Fruit fly (Drosophila melanogaster): ENCODE results near the gene GCS2alpha.
"Not testable (repeated sequence)": the region's sequence is repeated elsewhere in the genome, so short reads cannot be mapped to it uniquely, and the experiment has no call there.

The GCS2alpha gene

DNA sequence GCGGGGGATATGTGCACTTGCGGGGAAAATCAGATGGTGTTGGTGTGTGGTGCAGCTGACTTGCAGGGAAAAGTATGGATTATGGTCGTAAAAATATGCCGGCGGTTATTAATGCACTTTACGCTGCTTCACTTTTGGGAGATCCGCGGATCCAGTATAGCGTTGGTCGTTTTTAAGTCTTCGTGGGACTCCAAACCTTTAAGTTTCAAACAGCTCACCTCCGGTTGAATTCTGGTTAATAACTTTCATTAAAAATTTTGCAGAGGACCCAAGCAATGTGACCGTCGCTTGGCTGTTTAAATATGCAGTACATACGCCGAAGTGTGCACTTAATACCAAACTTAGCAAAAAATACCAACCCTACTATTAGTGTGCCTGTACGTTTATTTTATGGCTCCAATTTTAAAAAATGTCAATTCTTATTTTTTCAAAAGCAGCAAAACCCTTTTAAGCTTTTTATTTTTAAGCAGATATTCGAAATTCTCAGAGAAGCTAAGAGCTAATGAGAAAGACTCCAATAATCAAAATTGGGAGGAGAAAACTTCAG, at the start of gene GCS2alpha:
TSS of gene GCS2alpha (minus strand) at position 309 of the 547 bp plus-strand sequence.
- no peak for TF ChIP-seq insv (optimal IDR thresholded peaks at IDR 0.05)
- TF ChIP-seq h (optimal IDR thresholded peaks at IDR 0.05), result no peak
- TF ChIP-seq ttk (optimal IDR thresholded peaks at IDR 0.05), result no peak
- TF ChIP-seq Sin3A (optimal IDR thresholded peaks at IDR 0.05), result no peak
- TF ChIP-seq psq (optimal IDR thresholded peaks at IDR 0.05), result no peak
- no peak for TF ChIP-seq Myc (optimal IDR thresholded peaks at IDR 0.05)

DNA sequence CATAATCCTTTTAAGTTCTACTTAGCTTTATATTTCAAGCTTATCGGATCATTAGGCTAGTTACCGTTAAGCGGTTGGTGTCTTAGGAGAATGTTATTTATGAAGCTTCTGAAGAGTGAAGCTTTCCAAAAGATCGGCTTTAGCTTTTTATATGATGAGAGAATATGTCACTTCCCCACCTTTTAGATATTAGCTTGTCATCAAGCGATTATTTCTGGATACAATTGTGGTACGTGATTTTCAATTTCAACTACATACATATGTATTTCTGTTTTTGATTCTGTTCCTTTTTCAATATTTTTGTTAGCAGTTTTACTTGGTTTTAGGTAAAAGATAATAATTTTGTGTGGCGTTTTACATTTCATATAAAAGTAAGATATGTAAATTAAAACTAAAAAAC, 27.8 kb upstream of the GCS2alpha start:
- TF ChIP-seq psq (optimal IDR thresholded peaks at IDR 0.05), result no peak
- no peak for TF ChIP-seq insv (optimal IDR thresholded peaks at IDR 0.05)
- TF ChIP-seq Sin3A (optimal IDR thresholded peaks at IDR 0.05), result no peak
- no peak for TF ChIP-seq h (optimal IDR thresholded peaks at IDR 0.05)
- no peak for TF ChIP-seq Myc (optimal IDR thresholded peaks at IDR 0.05)
- no peak for TF ChIP-seq ttk (optimal IDR thresholded peaks at IDR 0.05)

DNA sequence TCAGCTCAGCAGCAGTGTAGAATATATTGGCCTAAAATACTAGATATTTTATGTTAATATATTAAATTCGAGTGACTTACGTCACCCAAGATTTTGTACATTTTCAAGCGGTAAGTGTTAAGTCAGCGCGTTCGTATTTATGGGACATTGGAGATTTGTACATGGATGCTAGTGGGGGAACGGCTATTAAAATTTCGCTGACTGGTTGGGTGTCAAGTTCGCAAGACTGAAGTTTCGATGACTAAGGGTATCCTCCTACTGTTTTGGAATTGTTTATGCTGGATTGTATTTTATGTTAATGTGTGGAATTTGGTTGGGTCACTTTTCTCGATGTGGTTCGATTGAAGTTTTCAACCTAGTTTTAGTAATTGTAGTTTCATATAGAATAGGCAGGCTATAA, 27.1 kb upstream of the GCS2alpha start:
- TF ChIP-seq insv (optimal IDR thresholded peaks at IDR 0.05) (no peak), psq (optimal IDR thresholded peaks at IDR 0.05) (no peak), h (optimal IDR thresholded peaks at IDR 0.05) (no peak), Myc (optimal IDR thresholded peaks at IDR 0.05) (no peak), Sin3A (optimal IDR thresholded peaks at IDR 0.05) (no peak), ttk (optimal IDR thresholded peaks at IDR 0.05) (no peak)

DNA sequence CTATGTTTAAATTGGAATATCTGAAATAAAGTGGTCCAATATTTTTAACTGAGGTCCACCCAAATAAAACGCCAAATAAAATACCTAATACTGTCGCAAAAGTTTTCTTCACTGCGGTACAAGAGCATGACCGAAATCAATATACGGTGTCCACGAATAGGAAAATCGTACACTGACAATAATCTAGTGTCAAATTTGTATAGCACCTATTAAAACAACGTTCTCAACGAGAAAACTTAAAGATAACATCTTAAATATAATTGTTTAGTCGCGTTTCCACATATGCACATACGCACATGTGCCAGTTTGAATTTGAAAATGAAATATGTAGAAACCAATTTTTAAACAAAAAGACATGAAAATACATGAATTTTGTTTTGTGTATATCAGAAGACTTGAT, 26.4 kb upstream of the GCS2alpha start:
- no peak for TF ChIP-seq insv (optimal IDR thresholded peaks at IDR 0.05)
- TF ChIP-seq h (optimal IDR thresholded peaks at IDR 0.05), result no peak

DNA sequence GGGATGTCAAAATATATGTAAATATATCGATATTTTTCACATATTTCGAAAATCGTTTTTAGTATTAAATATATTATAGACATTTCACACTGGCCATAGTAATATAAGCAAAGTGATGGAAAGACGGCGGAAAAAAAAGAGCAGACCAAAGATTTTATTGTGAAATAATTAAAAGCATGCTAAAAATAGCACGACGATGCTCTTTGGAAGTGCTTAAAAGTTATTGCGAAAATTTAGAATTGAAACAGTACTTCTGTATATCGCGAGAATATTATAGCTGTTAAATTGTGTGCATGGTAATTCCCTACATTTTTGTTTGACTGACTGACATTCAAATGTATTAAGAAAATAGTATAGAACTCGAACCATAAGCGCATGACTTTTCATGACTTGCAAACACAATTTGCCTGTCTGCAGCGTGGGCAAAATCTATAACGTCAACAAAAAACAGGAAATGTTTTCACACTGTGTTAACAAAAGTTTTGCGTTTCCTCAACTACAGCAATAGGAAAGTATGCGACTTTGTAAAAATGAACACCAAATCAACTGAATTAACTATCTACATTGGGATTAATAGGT, 25.2 kb upstream of the GCS2alpha start:
- TF ChIP-seq h (optimal IDR thresholded peaks at IDR 0.05), result no peak
- TF ChIP-seq insv (optimal IDR thresholded peaks at IDR 0.05), result no peak
- no peak for TF ChIP-seq Sin3A (optimal IDR thresholded peaks at IDR 0.05)
- no peak for TF ChIP-seq ttk (optimal IDR thresholded peaks at IDR 0.05)
- TF ChIP-seq Myc (optimal IDR thresholded peaks at IDR 0.05), result no peak
- no peak for TF ChIP-seq psq (optimal IDR thresholded peaks at IDR 0.05)

DNA sequence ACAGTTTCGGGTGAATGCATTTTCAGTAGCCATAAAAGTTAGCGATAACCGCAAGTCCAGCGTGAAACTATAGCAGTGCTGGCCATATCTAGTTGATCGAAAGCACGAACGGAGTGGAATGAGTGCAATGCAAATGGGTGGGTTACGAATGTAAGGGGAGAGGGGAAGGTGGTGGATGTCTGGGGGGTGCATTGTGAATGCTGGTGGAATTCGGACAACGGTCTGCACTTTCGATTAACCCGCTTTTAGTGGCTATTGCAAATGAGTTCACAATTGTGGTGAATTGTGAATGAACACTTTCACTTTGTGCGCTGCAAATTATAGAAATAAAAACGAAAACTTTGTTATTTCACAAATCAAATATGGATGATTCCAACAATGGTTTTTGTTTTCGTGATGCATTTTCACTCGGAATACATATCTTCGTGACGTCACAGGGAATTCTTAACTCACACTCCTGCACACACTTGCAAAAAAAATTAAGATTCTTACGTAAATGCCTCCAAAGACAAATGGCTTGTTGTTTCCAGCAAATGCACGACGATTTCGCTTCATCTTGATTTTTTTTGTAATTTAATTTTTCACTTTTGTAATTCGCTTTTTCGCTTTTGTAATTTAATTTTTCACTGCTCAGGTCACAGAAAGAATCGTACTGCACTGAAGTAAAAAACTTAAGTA, 24.6 kb upstream of the GCS2alpha start, which contains the start of gene DIP1:
TSS of gene DIP1 (minus strand) at position 667 of the 678 bp plus-strand sequence.
- TF ChIP-seq Sin3A (optimal IDR thresholded peaks at IDR 0.05), result no peak
- TF ChIP-seq Myc (optimal IDR thresholded peaks at IDR 0.05), result no peak
- TF ChIP-seq insv (optimal IDR thresholded peaks at IDR 0.05), result no peak
- no peak for TF ChIP-seq h (optimal IDR thresholded peaks at IDR 0.05)
- TF ChIP-seq ttk (optimal IDR thresholded peaks at IDR 0.05), result no peak
- no peak for TF ChIP-seq psq (optimal IDR thresholded peaks at IDR 0.05)

DNA sequence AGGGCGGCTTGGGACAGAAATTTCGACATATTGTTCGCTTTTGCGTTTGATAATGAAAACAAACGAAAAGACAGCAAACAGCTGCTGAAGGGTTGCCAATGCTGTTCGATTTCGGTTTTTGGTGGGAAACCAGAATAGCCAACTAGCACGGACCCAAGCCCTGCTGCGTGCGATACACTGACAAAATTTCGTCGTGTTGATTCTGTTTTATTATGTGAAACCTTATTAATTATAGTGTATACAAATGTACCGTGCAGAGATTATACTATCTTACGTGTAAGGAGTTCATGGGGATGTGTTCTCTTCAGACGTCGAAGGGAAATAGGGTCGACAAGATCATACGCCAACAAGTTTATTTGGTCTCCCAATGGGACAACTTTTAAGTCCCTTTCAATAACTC, 18.6 kb upstream of the GCS2alpha start, which contains the start of gene CG32500:
TSS of gene CG32500 (minus strand) at position 110 of the 400 bp plus-strand sequence.
- not testable (repeated sequence) for TF ChIP-seq Sin3A, ttk, psq (optimal IDR thresholded peaks at IDR 0.05)

DNA sequence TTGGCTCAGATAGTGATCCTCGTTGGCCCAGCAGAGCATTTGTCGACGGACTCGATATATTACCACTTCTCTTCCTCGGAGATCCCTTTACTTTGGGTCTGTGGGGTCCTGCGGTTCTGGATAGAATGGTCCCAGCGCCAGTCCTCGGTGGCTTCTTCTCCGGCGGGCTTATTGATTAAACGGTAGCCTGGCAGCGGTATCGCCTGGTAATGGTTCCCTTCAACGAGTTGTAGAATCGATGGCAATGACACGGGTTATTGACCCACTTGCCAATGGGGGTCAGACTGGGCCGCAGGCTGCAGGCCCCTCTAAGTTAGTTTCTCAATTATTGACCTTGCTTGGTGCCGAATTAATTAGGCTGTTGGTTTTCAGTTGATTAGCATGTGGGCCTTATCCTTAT, 15.9 kb upstream of the GCS2alpha start, which contains the start of gene CG32819:
TSS of gene CG32819 (minus strand) at position 101 of the 400 bp plus-strand sequence.
- not testable (repeated sequence) for TF ChIP-seq Sin3A, insv, ttk (optimal IDR thresholded peaks at IDR 0.05)

DNA sequence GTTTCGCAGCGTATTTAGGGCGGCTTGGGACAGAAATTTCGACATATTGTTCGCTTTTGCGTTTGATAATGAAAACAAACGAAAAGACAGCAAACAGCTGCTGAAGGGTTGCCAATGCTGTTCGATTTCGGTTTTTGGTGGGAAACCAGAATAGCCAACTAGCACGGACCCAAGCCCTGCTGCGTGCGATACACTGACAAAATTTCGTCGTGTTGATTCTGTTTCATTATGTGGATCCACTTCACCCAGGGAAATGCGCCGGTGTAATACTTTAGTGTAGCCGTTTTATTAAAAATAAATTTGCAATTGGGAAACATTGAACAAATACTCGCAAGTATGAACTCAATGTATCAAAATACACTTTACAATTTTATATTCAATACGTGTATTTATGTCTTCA, 12.5 kb upstream of the GCS2alpha start, which contains the start of gene CG32857:
TSS of gene CG32857 (minus strand) at position 101 of the 400 bp plus-strand sequence.
- TF ChIP-seq insv, psq, Myc (optimal IDR thresholded peaks at IDR 0.05): not testable (repeated sequence)

DNA sequence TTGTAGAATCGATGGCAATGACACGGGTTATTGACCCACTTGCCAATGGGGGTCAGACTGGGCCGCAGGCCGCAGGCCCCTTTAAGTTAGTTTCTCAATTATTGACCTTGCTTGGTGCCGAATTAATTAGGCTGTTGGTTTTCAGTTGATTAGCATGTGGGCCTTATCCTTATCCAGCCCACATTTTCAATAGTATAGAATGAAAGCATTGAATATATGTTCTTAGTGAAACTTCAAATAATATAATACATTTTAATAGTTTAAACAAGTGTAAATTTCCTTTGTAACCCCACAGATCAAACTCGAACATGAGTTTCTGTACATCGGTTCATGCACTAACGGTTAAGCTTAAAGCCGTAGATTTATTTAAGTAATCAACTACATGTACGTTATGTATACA, 10.1 kb upstream of the GCS2alpha start, which contains the start of gene CG32820:
TSS of gene CG32820 (minus strand) at position 101 of the 400 bp plus-strand sequence.
- TF ChIP-seq Myc, h, Sin3A (optimal IDR thresholded peaks at IDR 0.05): not testable (repeated sequence)

DNA sequence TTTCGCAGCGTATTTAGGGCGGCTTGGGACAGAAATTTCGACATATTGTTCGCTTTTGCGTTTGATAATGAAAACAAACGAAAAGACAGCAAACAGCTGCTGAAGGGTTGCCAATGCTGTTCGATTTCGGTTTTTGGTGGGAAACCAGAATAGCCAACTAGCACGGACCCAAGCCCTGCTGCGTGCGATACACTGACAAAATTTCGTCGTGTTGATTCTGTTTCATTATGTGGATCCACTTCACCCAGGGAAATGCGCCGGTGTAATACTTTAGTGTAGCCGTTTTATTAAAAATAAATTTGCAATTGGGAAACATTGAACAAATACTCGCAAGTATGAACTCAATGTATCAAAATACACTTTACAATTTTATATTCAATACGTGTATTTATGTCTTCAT, 6.4 kb upstream of the GCS2alpha start, which contains the start of gene CG33502:
TSS of gene CG33502 (minus strand) at position 101 of the 400 bp plus-strand sequence.
- TF ChIP-seq h, psq, Sin3A (optimal IDR thresholded peaks at IDR 0.05): not testable (repeated sequence)

DNA sequence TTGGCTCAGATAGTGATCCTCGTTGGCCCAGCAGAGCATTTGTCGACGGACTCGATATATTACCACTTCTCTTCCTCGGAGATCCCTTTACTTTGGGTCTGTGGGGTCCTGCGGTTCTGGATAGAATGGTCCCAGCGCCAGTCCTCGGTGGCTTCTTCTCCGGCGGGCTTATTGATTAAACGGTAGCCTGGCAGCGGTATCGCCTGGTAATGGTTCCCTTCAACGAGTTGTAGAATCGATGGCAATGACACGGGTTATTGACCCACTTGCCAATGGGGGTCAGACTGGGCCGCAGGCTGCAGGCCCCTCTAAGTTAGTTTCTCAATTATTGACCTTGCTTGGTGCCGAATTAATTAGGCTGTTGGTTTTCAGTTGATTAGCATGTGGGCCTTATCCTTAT, 3.8 kb upstream of the GCS2alpha start, which contains the start of gene CG17450:
TSS of gene CG17450 (minus strand) at position 101 of the 400 bp plus-strand sequence.
- not testable (repeated sequence) for TF ChIP-seq insv, psq, Myc (optimal IDR thresholded peaks at IDR 0.05)

Data from Kc167 (cell line).